Worm (Caenorhabditis elegans): Measurements from ENCODE around the gene F32D8.7.

ce11 chrV:10949511-10949910, 51.3 kb downstream of the F32D8.7 start, which contains the start of gene col-153:
- no peak for TF ChIP-seq ztf-11 (tag; optimal IDR thresholded peaks at IDR 0.05)
- TF ChIP-seq nhr-12 (tag; optimal IDR thresholded peaks at IDR 0.05), result no peak
- no peak for TF ChIP-seq lsy-2 (tag; optimal IDR thresholded peaks at IDR 0.05)
- no peak for TF ChIP-seq snpc-4 (tag; optimal IDR thresholded peaks at IDR 0.05)
- no peak for TF ChIP-seq nhr-28 (tag; optimal IDR thresholded peaks at IDR 0.05)
- no peak for TF ChIP-seq nhr-76 (tag; optimal IDR thresholded peaks at IDR 0.05)
- no peak for TF ChIP-seq M03D4.4 (tag; optimal IDR thresholded peaks at IDR 0.05)
- TF ChIP-seq pha-4 (tag; optimal IDR thresholded peaks at IDR 0.05), result no peak
- no peak for TF ChIP-seq blmp-1 (tag; optimal IDR thresholded peaks at IDR 0.05)
- no peak for TF ChIP-seq ces-1 (GFP tag; optimal IDR thresholded peaks at IDR 0.05)
- no peak for TF ChIP-seq ham-2 (GFP tag; optimal IDR thresholded peaks at IDR 0.05)
- TF ChIP-seq zip-8 (tag; optimal IDR thresholded peaks at IDR 0.05), result no peak
